Worm (Caenorhabditis elegans) whole organism, early embryonic: ENCODE data around the gene srab-9.

Source experiments
- ama-1 ChIP-seq: fragments of 150-350 bp; optimal IDR thresholded peaks from 2 replicates; lab custom pipeline; 2014
- flt-1 ChIP-seq: fragments of 200-800 bp; sonication (Bioruptor generic); IDR thresholded peaks from 2 replicates; pipeline ENCODE4 v1.3.6; 2022; ENCODE audit warnings: missing genetic modification characterization, missing compliant biosample characterization
- hmbx-1 ChIP-seq: sonication (generic microtip); optimal IDR thresholded peaks from 2 replicates; lab custom pipeline; 2016; ENCODE audit warnings: mild to moderate bottlenecking, missing genetic modification characterization, missing compliant biosample characterization
- pes-1 ChIP-seq: fragments of 200-800 bp; sonication (Bioruptor generic); IDR thresholded peaks from 2 replicates; pipeline ENCODE4 v1.3.6; 2022; ENCODE audit warnings: missing genetic modification reagents, missing genetic modification characterization, missing compliant biosample characterization
- scrt-1 ChIP-seq: fragments of 200-800 bp; sonication (Bioruptor generic); IDR thresholded peaks from 2 replicates; pipeline ENCODE4 v1.3.6; 2022; ENCODE audit warnings: missing genetic modification characterization, missing compliant biosample characterization
- sea-1 ChIP-seq: fragments of 200-800 bp; sonication (Bioruptor generic); conservative IDR thresholded peaks from 2 replicates; pipeline ENCODE4 v1.3.6; 2022; ENCODE audit warnings: missing genetic modification characterization, missing compliant biosample characterization

DNA sequence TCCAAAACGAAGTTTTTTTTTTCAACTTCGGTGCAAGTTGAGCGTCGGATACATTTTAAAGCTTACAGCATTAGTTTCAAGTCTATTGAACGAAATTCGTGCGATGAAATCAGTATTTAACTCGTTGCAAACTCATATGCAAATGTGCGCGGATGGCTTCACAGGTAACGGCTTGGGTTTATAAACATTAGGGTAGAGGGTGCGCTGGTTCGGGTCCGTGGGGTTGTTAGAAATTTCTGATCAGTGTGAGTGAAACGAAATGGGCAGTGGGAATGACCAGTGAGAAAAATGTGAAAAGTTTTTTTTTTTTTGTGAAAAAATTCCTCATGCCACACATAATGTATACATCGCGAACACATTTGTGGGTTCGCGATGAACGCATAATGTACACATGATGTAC is 22.1 kb upstream of the srab-9 start:
- no peak for TF ChIP-seq ama-1
- TF ChIP-seq flt-1 (GFP tag; lab: Robert Waterston, UW) = no peak
- TF ChIP-seq scrt-1 = no peak
- TF ChIP-seq pes-1 (GFP tag; lab: Robert Waterston, UW) = no peak
- no peak for TF ChIP-seq sea-1 (GFP tag; lab: Robert Waterston, UW)
- TF ChIP-seq hmbx-1 (tag; lab: Kevin White, UChicago) = no peak
